Fruit fly (Drosophila melanogaster): ENCODE data around the gene Gug.

DNA sequence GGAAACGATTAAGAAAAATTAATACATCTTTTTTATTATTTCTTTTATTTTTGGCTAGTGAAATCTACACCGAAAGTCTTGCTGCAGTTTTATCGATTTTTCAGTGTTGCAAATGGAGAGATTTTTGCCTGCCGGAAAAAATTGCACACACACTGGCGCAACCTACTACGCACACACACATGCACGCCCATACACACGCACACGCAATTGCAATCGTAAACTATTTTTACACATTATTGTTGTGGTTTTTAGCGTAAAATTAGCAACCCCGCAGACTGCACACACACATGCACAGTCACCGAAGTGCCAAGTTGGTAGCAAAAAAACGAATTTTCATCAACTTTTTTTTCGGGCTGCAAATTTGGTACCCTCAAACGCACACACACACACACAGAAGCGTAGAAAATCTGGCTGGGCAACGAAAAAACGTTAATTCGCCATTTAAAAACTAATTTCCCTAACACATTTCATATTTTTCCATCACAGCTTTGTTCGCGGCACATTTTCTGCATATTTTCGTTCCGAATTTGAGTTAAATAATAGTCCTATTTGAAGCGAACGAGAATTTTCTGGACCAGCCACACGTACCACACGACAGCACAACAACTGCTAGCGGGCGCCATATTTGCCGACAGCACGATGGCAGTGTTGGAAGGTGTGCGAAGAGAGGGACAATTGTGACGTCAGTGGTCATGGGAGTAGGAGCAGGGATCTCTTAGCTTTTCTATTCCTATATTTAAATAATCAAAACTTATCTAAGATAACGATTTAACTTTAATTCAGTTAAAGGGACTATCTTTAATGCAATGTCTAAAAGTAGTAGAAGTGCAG, 7.8 kb upstream of the Gug start, which contains the start of gene Unr:
- TF ChIP-seq CG6854 (GFP tag; optimal IDR thresholded peaks at IDR 0.05) = peak; percentile 34
- TF ChIP-seq CG6808 (GFP tag; optimal IDR thresholded peaks at IDR 0.05) = peak; percentile 2
- no peak for TF ChIP-seq Blimp-1 (GFP tag; optimal IDR thresholded peaks at IDR 0.05)
- TF ChIP-seq Gug (GFP tag; IDR thresholded peaks at IDR 0.05) = peak; percentile 88
- TF ChIP-seq CG4318 (GFP tag; optimal IDR thresholded peaks at IDR 0.05) = peak; percentile 42
- TF ChIP-seq Hr39 (GFP tag; optimal IDR thresholded peaks at IDR 0.05) = peak; percentile 79
- TF ChIP-seq Eip75B (GFP tag; optimal IDR thresholded peaks at IDR 0.05) = peak; percentile 81
- TF ChIP-seq OdsH (GFP tag; optimal IDR thresholded peaks at IDR 0.05) = peak; percentile 81
- peak; percentile 84 for TF ChIP-seq pdm3 (GFP tag; optimal IDR thresholded peaks at IDR 0.05)
- peak; percentile 63 for TF ChIP-seq CG10669 (GFP tag; optimal IDR thresholded peaks at IDR 0.05)
- TF ChIP-seq CG10631 (GFP tag; optimal IDR thresholded peaks at IDR 0.05) = peak; percentile 77
- peak; percentile 54 for TF ChIP-seq CG1621 (tag; optimal IDR thresholded peaks at IDR 0.05)
- peak; percentile 84 for TF ChIP-seq lz (GFP tag; optimal IDR thresholded peaks at IDR 0.05)
